Worm (Caenorhabditis elegans): Measurements from ENCODE around the gene F23D12.11.

F23D12.11 gene

DNA sequence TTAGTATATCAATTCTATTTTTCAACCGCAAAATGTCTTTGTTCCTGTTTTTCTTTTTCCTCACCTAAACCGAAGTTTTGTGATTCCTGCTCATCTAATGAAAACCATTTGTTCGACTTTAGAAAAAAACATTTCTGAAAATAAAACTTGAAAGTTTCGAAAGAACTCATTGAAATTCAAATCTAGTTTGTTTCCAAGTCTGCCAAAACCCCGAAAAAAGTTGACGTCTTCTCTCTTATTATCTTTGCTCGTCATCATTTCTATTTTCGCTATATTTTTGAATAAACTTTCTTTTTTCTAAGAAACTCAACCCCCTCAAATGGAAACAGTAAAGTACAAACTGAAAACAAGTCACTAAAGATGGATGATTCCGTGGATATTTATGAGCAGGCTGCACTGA lies 18.7 kb downstream of the F23D12.11 start, which contains the start of gene frpr-17:
TSS of gene frpr-17 (plus strand) at position 301 of the 400 bp plus-strand sequence.
- TF ChIP-seq sox-4 (tag; optimal IDR thresholded peaks at IDR 0.05) (no peak), madf-2 (tag; optimal IDR thresholded peaks at IDR 0.05) (no peak), ceh-48 (tag; optimal IDR thresholded peaks at IDR 0.05) (no peak), unc-86 (tag; optimal IDR thresholded peaks at IDR 0.05) (no peak), ceh-14 (tag; optimal IDR thresholded peaks at IDR 0.05) (no peak), pha-4 (tag; optimal IDR thresholded peaks at IDR 0.05) (no peak), Y22D7AL.16 (tag; optimal IDR thresholded peaks at IDR 0.05) (no peak), fkh-6 (tag; optimal IDR thresholded peaks at IDR 0.05) (no peak), ttx-3 (tag; optimal IDR thresholded peaks at IDR 0.05) (no peak), nhr-11 (tag; optimal IDR thresholded peaks at IDR 0.05) (no peak), fkh-10 (GFP tag; optimal IDR thresholded peaks at IDR 0.05) (no peak), che-1 (tag; optimal IDR thresholded peaks at IDR 0.05) (no peak), tbx-7 (tag; optimal IDR thresholded peaks at IDR 0.05) (no peak), hlh-8 (tag; optimal IDR thresholded peaks at IDR 0.05) (no peak), odd-2 (tag; optimal IDR thresholded peaks at IDR 0.05) (no peak), dmd-4 (tag; optimal IDR thresholded peaks at IDR 0.05; ENCODE audit: borderline replicate concordance) (no peak), ceh-30 (tag; optimal IDR thresholded peaks at IDR 0.05) (no peak), hlh-30 (tag; optimal IDR thresholded peaks at IDR 0.05; ENCODE audit: insufficient read depth) (no peak), ceh-19 (GFP tag; optimal IDR thresholded peaks at IDR 0.05) (no peak), K02D7.2 (tag; optimal IDR thresholded peaks at IDR 0.05) (no peak)

DNA sequence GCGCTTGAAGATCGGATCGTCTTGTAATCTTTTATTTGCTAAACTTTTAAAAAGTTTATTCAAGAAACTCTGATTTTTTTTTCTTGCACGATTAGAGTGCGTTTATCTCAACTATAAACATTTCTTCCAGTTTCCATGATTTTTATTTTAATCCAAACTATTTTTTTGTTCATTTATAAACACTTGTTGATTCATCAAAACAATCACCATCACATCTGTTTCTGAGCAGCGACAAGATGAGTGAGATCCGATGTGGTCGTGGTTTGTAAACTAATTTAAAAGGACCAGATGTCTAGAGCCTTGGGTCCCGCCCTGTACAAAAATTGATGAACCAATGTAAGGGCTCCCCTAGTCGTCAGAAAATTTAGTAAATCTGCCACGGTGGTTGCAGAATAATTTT lies 23.3 kb downstream of the F23D12.11 start:
- no peak for TF ChIP-seq F13H6.1 (tag; optimal IDR thresholded peaks at IDR 0.05)
- no peak for TF ChIP-seq ceh-31 (tag; optimal IDR thresholded peaks at IDR 0.05)
- TF ChIP-seq hlh-8 (tag; optimal IDR thresholded peaks at IDR 0.05), result peak; percentile 7
- no peak for TF ChIP-seq elt-2 (tag; optimal IDR thresholded peaks at IDR 0.05)
- TF ChIP-seq ahr-1 (tag; optimal IDR thresholded peaks at IDR 0.05), result no peak
- no peak for TF ChIP-seq dmd-4 (tag; optimal IDR thresholded peaks at IDR 0.05; ENCODE audit: borderline replicate concordance)

DNA sequence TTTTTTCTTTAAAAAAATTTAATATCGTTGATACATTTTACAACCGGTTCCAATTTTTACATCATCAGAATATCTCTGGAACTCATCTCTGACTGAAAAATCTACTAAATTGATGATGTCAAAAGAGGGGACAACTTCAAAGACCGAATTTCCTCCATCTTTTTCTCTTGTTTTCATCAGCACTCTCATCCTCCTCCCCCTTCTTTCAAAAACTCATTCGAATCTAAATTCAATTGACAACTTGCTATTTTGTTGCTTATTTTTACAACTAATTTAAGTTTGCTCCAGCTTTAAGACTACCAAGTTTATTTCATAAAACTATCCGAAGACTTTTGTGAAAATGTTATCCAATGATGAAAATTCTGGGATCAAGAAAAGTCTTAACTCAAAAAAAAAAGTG lies 25.5 kb downstream of the F23D12.11 start:
- no peak for TF ChIP-seq hlh-6 (tag; optimal IDR thresholded peaks at IDR 0.05)
- no peak for TF ChIP-seq pag-3 (tag; optimal IDR thresholded peaks at IDR 0.05; ENCODE audit: borderline replicate concordance)
- TF ChIP-seq K09A11.1 (tag; optimal IDR thresholded peaks at IDR 0.05; ENCODE audit: insufficient read depth), result no peak
- TF ChIP-seq tbx-7 (tag; optimal IDR thresholded peaks at IDR 0.05), result no peak
- no peak for TF ChIP-seq rnt-1 (tag; optimal IDR thresholded peaks at IDR 0.05)
- no peak for TF ChIP-seq lim-6 (tag; optimal IDR thresholded peaks at IDR 0.05)
- TF ChIP-seq elt-2 (tag; optimal IDR thresholded peaks at IDR 0.05), result no peak
- TF ChIP-seq elt-4 (tag; optimal IDR thresholded peaks at IDR 0.05), result no peak
- TF ChIP-seq pha-4 (tag; optimal IDR thresholded peaks at IDR 0.05), result no peak
- no peak for TF ChIP-seq ceh-48 (tag; optimal IDR thresholded peaks at IDR 0.05)
- no peak for TF ChIP-seq ceh-14 (tag; optimal IDR thresholded peaks at IDR 0.05)
- TF ChIP-seq ets-4 (tag; optimal IDR thresholded peaks at IDR 0.05), result no peak

DNA sequence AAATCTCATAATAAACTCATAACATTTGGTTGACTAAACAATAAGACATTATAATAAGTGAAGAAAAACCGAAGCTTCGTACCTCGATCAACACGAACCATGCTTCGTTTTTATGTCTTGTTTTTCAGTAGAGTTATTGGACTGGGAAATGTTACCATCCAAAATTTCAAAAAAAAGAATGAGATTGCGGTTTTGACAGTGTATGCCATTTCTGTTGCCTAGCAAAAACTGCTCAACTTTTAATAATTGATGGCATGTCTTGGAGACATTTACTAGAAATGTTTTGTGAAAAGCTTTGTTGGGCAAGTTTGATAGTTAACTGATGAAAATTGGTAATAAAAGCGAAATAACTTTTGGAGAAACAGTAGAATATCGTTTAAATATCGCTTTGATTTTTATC lies 29.3 kb downstream of the F23D12.11 start, which contains the start of gene Y60A9.1:
TSS of gene Y60A9.1 (minus strand) at position 101 of the 400 bp plus-strand sequence.
- no peak for TF ChIP-seq unc-42 (tag; optimal IDR thresholded peaks at IDR 0.05)
- TF ChIP-seq ceh-48 (tag; optimal IDR thresholded peaks at IDR 0.05), result no peak
- no peak for TF ChIP-seq elt-4 (tag; optimal IDR thresholded peaks at IDR 0.05)
- no peak for TF ChIP-seq pqm-1 (tag; optimal IDR thresholded peaks at IDR 0.05)
- TF ChIP-seq hlh-6 (tag; optimal IDR thresholded peaks at IDR 0.05), result no peak
- TF ChIP-seq ztf-16 (tag; optimal IDR thresholded peaks at IDR 0.05), result no peak
- no peak for TF ChIP-seq zip-5 (tag; optimal IDR thresholded peaks at IDR 0.05)
- TF ChIP-seq unc-55 (GFP tag; optimal IDR thresholded peaks at IDR 0.05), result no peak
- TF ChIP-seq K09A11.1 (tag; optimal IDR thresholded peaks at IDR 0.05; ENCODE audit: insufficient read depth), result no peak
